Fruit fly (Drosophila melanogaster) whole organism, prepupa: ENCODE data around the gene CG17564.

ENCODE experiments used
- Hr38 ChIP-seq: sonication (Bioruptor generic); optimal IDR thresholded peaks from 2 replicates; lab custom pipeline; 2016; ENCODE audit warnings: missing biosample characterization, missing genetic modification characterization
- spab ChIP-seq: fragments of 200-800 bp; sonication (Bioruptor generic); optimal IDR thresholded peaks from 2 replicates; lab custom pipeline; 2017; ENCODE audit warnings: missing biosample characterization, mild to moderate bottlenecking, missing genetic modification characterization, missing genetic modification reagents

dm6 chr2L:19270686-19271085 lies 29.0 kb downstream of the CG17564 start:
- no peak for TF ChIP-seq Hr38 (GFP tag; lab: Kevin White, UChicago)
- no peak for TF ChIP-seq spab (GFP tag; lab: Kevin White, UChicago)
